Worm (Caenorhabditis elegans) whole organism, young adult: ENCODE data around the gene cav-2.

Experiments
- Y95B8A.8 ChIP-seq: fragments of 200-800 bp; sonication (Bioruptor generic); IDR thresholded peaks from 2 replicates; pipeline ENCODE4 v1.3.6; 2022; ENCODE audit warnings: missing genetic modification reagents, missing genetic modification characterization, missing compliant biosample characterization
- ceh-27 ChIP-seq: fragments of 200-800 bp; sonication (Bioruptor generic); optimal IDR thresholded peaks from 2 replicates; lab custom pipeline; 2018; ENCODE audit warnings: mild to moderate bottlenecking, missing genetic modification characterization, moderate library complexity, missing compliant biosample characterization
- lir-1 ChIP-seq: fragments of 200-800 bp; sonication (Bioruptor generic); conservative IDR thresholded peaks from 2 replicates; pipeline ENCODE4 v1.3.6; 2022; ENCODE audit warnings: missing genetic modification reagents, missing genetic modification characterization, missing compliant biosample characterization
- mel-28 ChIP-seq: sonication (generic microtip); optimal IDR thresholded peaks from 2 replicates; lab custom pipeline; 2016; ENCODE audit warnings: borderline replicate concordance, mild to moderate bottlenecking, missing genetic modification characterization, missing compliant biosample characterization
- nfya-1 ChIP-seq: sonication (generic microtip); optimal IDR thresholded peaks from 2 replicates; lab custom pipeline; 2017; ENCODE audit warnings: antibody characterized with exemption, missing compliant biosample characterization, missing genetic modification characterization, borderline replicate concordance; ENCODE audit not compliant: insufficient read depth
- pha-4 ChIP-seq: fragments of 150-350 bp; sonication (generic microtip); optimal IDR thresholded peaks from 2 replicates; lab custom pipeline; 2014; ENCODE audit warnings: missing biosample characterization, missing genetic modification reagents, missing genetic modification characterization
- rpc-1 ChIP-seq, 2 experiments: fragments of 150-350 bp in 1 of 2; sonication (generic microtip) in 1 of 2; optimal IDR thresholded peaks; 2 replicates each; lab custom pipeline; 2014 to 2018; ENCODE audit warnings: missing biosample characterization in 1 of 2, missing genetic modification characterization in 1 of 2, missing genetic modification reagents in 1 of 2, missing genotype in 1 of 2
- sea-2 ChIP-seq: fragments of 200-800 bp; sonication (Bioruptor generic); IDR thresholded peaks from 2 replicates; pipeline ENCODE4 v1.3.6; 2022; ENCODE audit warnings: missing genetic modification characterization, missing compliant biosample characterization
- snpc-4 ChIP-seq, 5 experiments: fragments of 150-350 bp in 1 of 5; sonication (generic microtip) in 4 of 5; optimal IDR thresholded peaks; 2 replicates each; lab custom pipeline; 2014 to 2018; ENCODE audit warnings: missing genetic modification characterization in 5 of 5, missing biosample characterization in 3 of 5, antibody characterized with exemption in 2 of 5, mild to moderate bottlenecking in 2 of 5, missing compliant biosample characterization in 2 of 5, missing genotype in 2 of 5, moderate library complexity in 2 of 5, missing genetic modification reagents in 1 of 5
- tbp1 ChIP-seq: fragments of 200-800 bp; sonication (Bioruptor generic); optimal IDR thresholded peaks from 2 replicates; lab custom pipeline; 2018; ENCODE audit warnings: mild to moderate bottlenecking, missing genetic modification characterization, missing compliant biosample characterization
- unc-62 ChIP-seq: fragments of 150-350 bp; optimal IDR thresholded peaks from 2 replicates; lab custom pipeline; 2014; ENCODE audit warnings: missing biosample characterization, missing genetic modification reagents, missing genetic modification characterization
- zfh-2 ChIP-seq: fragments of 200-800 bp; sonication (Bioruptor generic); conservative IDR thresholded peaks from 2 replicates; pipeline ENCODE4 v1.3.6; 2022; ENCODE audit warnings: missing genetic modification reagents, missing genetic modification characterization, missing compliant biosample characterization

DNA sequence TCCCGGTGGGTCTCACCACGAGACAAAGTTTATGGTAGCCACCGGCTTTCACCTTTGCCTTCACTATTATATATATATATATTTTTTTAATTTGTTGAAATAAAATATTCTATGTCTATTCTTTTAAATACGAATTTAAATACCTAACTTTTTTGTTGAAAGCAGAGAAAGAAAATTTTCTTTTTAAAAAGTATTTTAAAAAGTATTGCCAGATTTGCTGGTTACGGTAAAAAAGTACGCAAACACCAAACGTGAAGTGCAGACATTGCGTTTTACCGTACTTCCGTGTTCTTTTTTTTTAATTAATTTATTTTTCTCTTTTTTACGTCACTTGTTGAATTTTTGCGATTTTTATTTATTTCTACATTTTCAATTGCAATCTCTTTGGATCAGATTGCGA is 3.1 kb downstream of the cav-2 start, which contains the start of gene C56A3.8:
- TF ChIP-seq mel-28 (tag; lab: Kevin White, UChicago) (no peak), zfh-2 (GFP tag; lab: Robert Waterston, UW) (no peak), lir-1 (GFP tag; lab: Robert Waterston, UW) (no peak), pha-4 (tag; lab: Kevin White, UChicago) (no peak), sea-2 (no peak), rpc-1 (optimal IDR thresholded peaks at IDR 0.05; lab: Kevin White, UChicago) (no peak), rpc-1 (tag; optimal IDR thresholded peaks at IDR 0.05; lab: Kevin White, UChicago) (no peak), tbp1 (GFP tag; lab: Kevin White, UChicago) (no peak), unc-62 (GFP tag; lab: Kevin White, UChicago) (no peak), Y95B8A.8 (GFP tag; lab: Robert Waterston, UW) (no peak), snpc-4 (GFP tag; optimal IDR thresholded peaks at IDR 0.05; lab: Kevin White, UChicago) (no peak), snpc-4 (tag; optimal IDR thresholded peaks at IDR 0.05; lab: Kevin White, UChicago) (no peak), nfya-1 (tag; lab: Kevin White, UChicago) (no peak), ceh-27 (GFP tag; lab: Kevin White, UChicago) (no peak)
